Fruit fly (Drosophila melanogaster) whole organism, embryonic: ENCODE measurements around the gene dyw.

Source experiments
- Abd-B ChIP-seq: fragments of 200-800 bp; sonication (Bioruptor generic); optimal IDR thresholded peaks from 2 replicates; lab custom pipeline; 2018; ENCODE audit warnings: missing biosample characterization, mild to moderate bottlenecking, missing genetic modification characterization, moderate library complexity
- Atf3 ChIP-seq: fragments of 200-800 bp; sonication (Bioruptor generic); optimal IDR thresholded peaks from 3 replicates; lab custom pipeline; 2016; ENCODE audit warnings: missing biosample characterization, missing genetic modification characterization
- BEAF-32 ChIP-seq: fragments of 200-800 bp; sonication (Bioruptor generic); optimal IDR thresholded peaks from 3 replicates; lab custom pipeline; 2017; ENCODE audit warnings: missing biosample characterization, missing genetic modification characterization, mild to moderate bottlenecking, moderate library complexity, missing genetic modification reagents
- Blimp-1 ChIP-seq: fragments of 200-800 bp; sonication (Bioruptor generic); optimal IDR thresholded peaks from 3 replicates; lab custom pipeline; 2018; ENCODE audit warnings: missing biosample characterization, missing genetic modification characterization, mild to moderate bottlenecking, moderate library complexity, missing genetic modification reagents
- CG10959 ChIP-seq: fragments of 200-800 bp; sonication (Bioruptor generic); IDR thresholded peaks from 2 replicates; pipeline ENCODE4 v1.3.6; 2022; ENCODE audit warnings: missing biosample characterization, missing genetic modification characterization
- CG12299 ChIP-seq: fragments of 200-800 bp; sonication (Bioruptor generic); optimal IDR thresholded peaks from 2 replicates; lab custom pipeline; 2018; ENCODE audit warnings: missing biosample characterization, mild to moderate bottlenecking, missing genetic modification characterization
- CG13287 ChIP-seq: fragments of 200-800 bp; sonication (Bioruptor generic); IDR thresholded peaks from 2 replicates; pipeline ENCODE4 v1.3.6; 2022; ENCODE audit warnings: missing biosample characterization, missing genetic modification characterization; ENCODE audit not compliant: partially characterized antibody
- CG15601 ChIP-seq: fragments of 200-800 bp; sonication (Bioruptor generic); optimal IDR thresholded peaks from 3 replicates; lab custom pipeline; 2019; ENCODE audit warnings: missing biosample characterization, mild to moderate bottlenecking, missing genetic modification characterization, moderate library complexity
- CG15696 ChIP-seq: fragments of 200-800 bp; sonication (Bioruptor generic); optimal IDR thresholded peaks from 2 replicates; lab custom pipeline; 2019; ENCODE audit warnings: missing biosample characterization, mild to moderate bottlenecking, missing genetic modification characterization, moderate library complexity
- CG17361 ChIP-seq: fragments of 200-800 bp; sonication (Bioruptor generic); IDR thresholded peaks from 3 replicates; pipeline ENCODE4 v1.3.6; 2022; ENCODE audit warnings: missing biosample characterization, missing genetic modification characterization
- CG17829 ChIP-seq: fragments of 200-800 bp; optimal IDR thresholded peaks from 2 replicates; lab custom pipeline; 2019; ENCODE audit warnings: missing biosample characterization, mild to moderate bottlenecking, missing genetic modification characterization, moderate library complexity
- CG34422 ChIP-seq: fragments of 200-800 bp; sonication (Bioruptor generic); IDR thresholded peaks from 3 replicates; pipeline ENCODE4 v1.3.6; 2022; ENCODE audit warnings: missing biosample characterization, missing genetic modification characterization
- CG4707 ChIP-seq: fragments of 200-800 bp; sonication (Bioruptor generic); optimal IDR thresholded peaks from 2 replicates; lab custom pipeline; 2018; ENCODE audit warnings: missing biosample characterization, mild to moderate bottlenecking, missing genetic modification characterization, moderate library complexity
- CG4730 ChIP-seq: fragments of 200-800 bp; sonication (Bioruptor generic); IDR thresholded peaks from 2 replicates; pipeline ENCODE4 v1.3.6; 2022; ENCODE audit warnings: missing biosample characterization, missing genetic modification characterization
- CG5245 ChIP-seq: fragments of 200-800 bp; sonication (Bioruptor generic); optimal IDR thresholded peaks from 3 replicates; lab custom pipeline; 2016; ENCODE audit warnings: missing biosample characterization, missing genetic modification characterization
- CG6272 ChIP-seq: fragments of 200-800 bp; sonication (Bioruptor generic); IDR thresholded peaks from 2 replicates; pipeline ENCODE4 v1.3.6; 2022; ENCODE audit warnings: missing biosample characterization, missing genetic modification characterization
- CG6654 ChIP-seq: fragments of 200-800 bp; sonication (Bioruptor generic); optimal IDR thresholded peaks from 2 replicates; lab custom pipeline; 2017; ENCODE audit warnings: missing biosample characterization, mild to moderate bottlenecking, missing genetic modification characterization
- CG7745 ChIP-seq: fragments of 200-800 bp; sonication (Bioruptor generic); optimal IDR thresholded peaks from 2 replicates; lab custom pipeline; 2018; ENCODE audit warnings: missing biosample characterization, mild to moderate bottlenecking, missing genetic modification characterization, moderate library complexity
- CG8388 ChIP-seq: fragments of 200-800 bp; sonication (Bioruptor generic); optimal IDR thresholded peaks from 2 replicates; lab custom pipeline; 2019; ENCODE audit warnings: missing biosample characterization, mild to moderate bottlenecking, missing genetic modification characterization, moderate library complexity
- CG9876 ChIP-seq: fragments of 200-800 bp; sonication (Bioruptor generic); optimal IDR thresholded peaks from 2 replicates; lab custom pipeline; 2016; ENCODE audit warnings: missing biosample characterization, missing genetic modification characterization
- Camta ChIP-seq: fragments of 200-800 bp; sonication (Bioruptor generic); optimal IDR thresholded peaks from 2 replicates; lab custom pipeline; 2016; ENCODE audit warnings: missing biosample characterization, missing genetic modification characterization
- Elba2 ChIP-seq: fragments of 200-800 bp; sonication (Bioruptor generic); optimal IDR thresholded peaks from 3 replicates; lab custom pipeline; 2016; ENCODE audit warnings: missing biosample characterization, missing genetic modification characterization
- HLH4C ChIP-seq: fragments of 200-800 bp; sonication (Bioruptor generic); IDR thresholded peaks from 3 replicates; pipeline ENCODE4 v1.3.6; 2022; ENCODE audit warnings: missing biosample characterization, missing genetic modification characterization; ENCODE audit not compliant: partially characterized antibody
- MESR4 ChIP-seq: fragments of 200-800 bp; sonication (Bioruptor generic); optimal IDR thresholded peaks from 2 replicates; lab custom pipeline; 2018; ENCODE audit warnings: missing biosample characterization, mild to moderate bottlenecking, missing genetic modification characterization, moderate library complexity
- Nf-YA ChIP-seq: fragments of 200-800 bp; sonication (Bioruptor generic); IDR thresholded peaks from 2 replicates; pipeline ENCODE4 v1.3.6; 2022; ENCODE audit warnings: missing biosample characterization, missing genetic modification characterization
- PHDP ChIP-seq: fragments of 200-800 bp; sonication (Bioruptor generic); optimal IDR thresholded peaks from 3 replicates; lab custom pipeline; 2018; ENCODE audit warnings: missing biosample characterization, mild to moderate bottlenecking, missing genetic modification characterization, moderate library complexity
- Spps ChIP-seq: fragments of 200-800 bp; sonication (Bioruptor generic); optimal IDR thresholded peaks from 2 replicates; lab custom pipeline; 2018; ENCODE audit warnings: missing biosample characterization, mild to moderate bottlenecking, missing genetic modification characterization
- Sry-β ChIP-seq: fragments of 200-800 bp; sonication (Bioruptor generic); optimal IDR thresholded peaks from 2 replicates; lab custom pipeline; 2018; ENCODE audit warnings: missing biosample characterization, mild to moderate bottlenecking, missing genetic modification characterization, moderate library complexity
- abd-A ChIP-seq: fragments of 200-800 bp; sonication (Bioruptor generic); optimal IDR thresholded peaks from 3 replicates; lab custom pipeline; 2019; ENCODE audit warnings: missing biosample characterization, mild to moderate bottlenecking, missing genetic modification characterization, moderate library complexity
- al ChIP-seq: fragments of 200-800 bp; sonication (Bioruptor generic); IDR thresholded peaks from 2 replicates; pipeline ENCODE4 v1.3.6; 2022; ENCODE audit warnings: missing biosample characterization, missing genetic modification characterization
- amos ChIP-seq: fragments of 200-800 bp; sonication (Bioruptor generic); IDR thresholded peaks from 2 replicates; pipeline ENCODE4 v1.3.6; 2022; ENCODE audit warnings: missing biosample characterization, missing genetic modification characterization; ENCODE audit not compliant: partially characterized antibody
- ara ChIP-seq: fragments of 200-800 bp; sonication (Bioruptor generic); IDR thresholded peaks from 2 replicates; pipeline ENCODE4 v1.3.6; 2022; ENCODE audit warnings: missing biosample characterization, missing genetic modification characterization
- az2 ChIP-seq: fragments of 200-800 bp; sonication (Bioruptor generic); optimal IDR thresholded peaks from 3 replicates; lab custom pipeline; 2016; ENCODE audit warnings: missing biosample characterization, missing genetic modification characterization
- chif ChIP-seq, 2 experiments: fragments of 200-800 bp; sonication (Bioruptor generic); optimal IDR thresholded peaks; 3 replicates each; lab custom pipeline; 2016; ENCODE audit warnings: missing biosample characterization in 2 of 2, missing genetic modification characterization in 2 of 2
- ems ChIP-seq: fragments of 200-800 bp; sonication (Bioruptor generic); optimal IDR thresholded peaks from 3 replicates; lab custom pipeline; 2016; ENCODE audit warnings: missing biosample characterization, missing genetic modification characterization
- gro ChIP-seq: fragments of 200-800 bp; sonication (Bioruptor generic); optimal IDR thresholded peaks from 2 replicates; lab custom pipeline; 2016; ENCODE audit warnings: missing biosample characterization, missing genetic modification characterization
- ham ChIP-seq: fragments of 200-800 bp; sonication (Bioruptor generic); IDR thresholded peaks from 2 replicates; pipeline ENCODE4 v1.3.6; 2022; ENCODE audit warnings: missing biosample characterization, missing genetic modification characterization
- hth ChIP-seq: fragments of >200 bp; optimal IDR thresholded peaks from 2 replicates; lab custom pipeline; 2017; ENCODE audit warnings: inconsistent platforms
- jumu ChIP-seq: fragments of 200-800 bp; sonication (Bioruptor generic); optimal IDR thresholded peaks from 3 replicates; lab custom pipeline; 2016; ENCODE audit warnings: missing biosample characterization, missing genetic modification characterization
- kah ChIP-seq: fragments of 200-800 bp; sonication (Bioruptor generic); optimal IDR thresholded peaks from 2 replicates; lab custom pipeline; 2018; ENCODE audit warnings: missing biosample characterization, mild to moderate bottlenecking, missing genetic modification characterization
- ken ChIP-seq: fragments of 200-800 bp; sonication (Bioruptor generic); IDR thresholded peaks from 3 replicates; pipeline ENCODE4 v1.3.6; 2022; ENCODE audit warnings: missing biosample characterization, missing genetic modification characterization
- klu ChIP-seq: fragments of 200-800 bp; sonication (Bioruptor generic); IDR thresholded peaks from 2 replicates; pipeline ENCODE4 v1.3.6; 2022; ENCODE audit warnings: missing biosample characterization, missing genetic modification characterization
- knrl ChIP-seq: fragments of 200-800 bp; sonication (Bioruptor generic); IDR thresholded peaks from 3 replicates; pipeline ENCODE4 v1.3.6; 2022; ENCODE audit warnings: missing biosample characterization, missing genetic modification characterization; ENCODE audit not compliant: partially characterized antibody
- nau ChIP-seq: fragments of 200-800 bp; sonication (Bioruptor generic); optimal IDR thresholded peaks from 3 replicates; lab custom pipeline; 2017; ENCODE audit warnings: missing biosample characterization, mild to moderate bottlenecking, missing genetic modification characterization, missing genetic modification reagents
- sens-2 ChIP-seq: fragments of 200-800 bp; sonication (Bioruptor generic); IDR thresholded peaks from 2 replicates; pipeline ENCODE4 v1.3.6; 2022; ENCODE audit warnings: missing biosample characterization, missing genetic modification characterization
- sima ChIP-seq: fragments of 200-800 bp; sonication (Bioruptor generic); optimal IDR thresholded peaks from 2 replicates; lab custom pipeline; 2016; ENCODE audit warnings: missing biosample characterization, missing genetic modification characterization
- slbo ChIP-seq: fragments of 200-800 bp; sonication (Bioruptor generic); IDR thresholded peaks from 2 replicates; pipeline ENCODE4 v1.3.6; 2022; ENCODE audit warnings: missing biosample characterization, missing genetic modification characterization
- ssp ChIP-seq: fragments of 200-800 bp; sonication (Bioruptor generic); IDR thresholded peaks from 2 replicates; pipeline ENCODE4 v1.3.6; 2022; ENCODE audit warnings: missing biosample characterization, missing genetic modification characterization
- usp ChIP-seq: fragments of >200 bp; optimal IDR thresholded peaks from 2 replicates; lab custom pipeline; 2017; ENCODE audit warnings: missing biosample characterization, missing genetic modification characterization
- z ChIP-seq: fragments of 200-800 bp; sonication (Bioruptor generic); IDR thresholded peaks from 3 replicates; pipeline ENCODE4 v1.3.6; 2022; ENCODE audit warnings: missing biosample characterization, missing genetic modification characterization

The dyw gene

dm6 chrX:2693786-2694185 is at the start of gene dyw:
TSS of gene dyw (minus strand) at chrX:2693886.
- TF ChIP-seq CG6272 (GFP tag; lab: Robert Waterston, UW) (no peak), CG8388 (GFP tag; lab: Kevin White, UChicago) (no peak), Abd-B (GFP tag; lab: Kevin White, UChicago) (no peak), CG4707 (GFP tag; lab: Kevin White, UChicago) (no peak), Sry-β (no peak), CG10959 (no peak), klu (GFP tag; lab: Robert Waterston, UW) (no peak), nau (no peak), CG9876 (GFP tag; lab: Kevin White, UChicago) (no peak), al (GFP tag; lab: Robert Waterston, UW) (no peak), ham (GFP tag; lab: Robert Waterston, UW) (no peak), kah (GFP tag; lab: Kevin White, UChicago) (no peak), usp (GFP tag; lab: Kevin White, UChicago) (no peak), ssp (no peak), Camta (GFP tag; lab: Kevin White, UChicago) (no peak)

DNA sequence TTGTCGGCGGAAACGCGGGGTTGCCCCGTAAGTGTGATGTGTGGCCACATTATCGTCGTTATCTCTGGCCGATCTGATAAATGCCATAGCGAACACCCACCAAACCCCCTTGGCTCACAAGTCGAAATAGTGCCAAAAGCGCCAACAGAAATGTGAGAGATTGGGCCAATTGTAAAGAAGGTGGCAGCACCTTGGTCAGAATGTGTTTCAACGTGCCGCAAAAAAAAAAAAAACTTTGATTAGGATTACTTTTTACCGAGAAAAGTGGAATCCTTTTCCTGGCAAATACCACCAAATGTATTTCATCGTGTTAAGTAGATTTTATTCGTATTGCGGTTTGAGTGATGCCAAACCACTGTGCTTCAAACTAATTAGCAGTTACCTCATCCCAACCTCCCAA is 49.3 kb upstream of the dyw start:
- TF ChIP-seq CG17829 (tag; lab: Kevin White, UChicago): no peak
- TF ChIP-seq CG7745 (tag; lab: Kevin White, UChicago): no peak
- TF ChIP-seq jumu (GFP tag; lab: Kevin White, UChicago): peak; percentile 84
- TF ChIP-seq CG4730 (GFP tag; lab: Robert Waterston, UW): peak; percentile 83
- no peak for TF ChIP-seq knrl
- TF ChIP-seq CG5245 (GFP tag; lab: Kevin White, UChicago): peak; percentile 53
- peak; percentile 53 for TF ChIP-seq Blimp-1 (GFP tag; lab: Kevin White, UChicago)
- peak; percentile 18 for TF ChIP-seq CG12299 (tag; lab: Kevin White, UChicago)
- TF ChIP-seq CG34422 (GFP tag; lab: Robert Waterston, UW): peak; percentile 85
- TF ChIP-seq ems (GFP tag; lab: Kevin White, UChicago): peak; percentile 73
- TF ChIP-seq sima (GFP tag; lab: Kevin White, UChicago): peak; percentile 42
- no peak for TF ChIP-seq Spps (tag; lab: Kevin White, UChicago)
- peak; percentile 67 for TF ChIP-seq az2
- peak; percentile 72; the same call in 1 of the 2 replicates for TF ChIP-seq sens-2 (GFP tag; lab: Robert Waterston, UW)
- no peak for TF ChIP-seq CG15696 (tag; lab: Kevin White, UChicago)
- TF ChIP-seq CG15601 (tag; lab: Kevin White, UChicago): no peak
- TF ChIP-seq Atf3 (GFP tag; lab: Kevin White, UChicago): peak; percentile 47
- no peak for TF ChIP-seq amos (GFP tag; lab: Robert Waterston, UW)
- TF ChIP-seq Nf-YA: peak; percentile 70
- peak; percentile 88 for TF ChIP-seq gro (GFP tag; lab: Kevin White, UChicago)
- peak; percentile 31 for TF ChIP-seq CG6654 (GFP tag; lab: Kevin White, UChicago)
- TF ChIP-seq PHDP (tag; lab: Kevin White, UChicago): peak; percentile 79
- no peak for TF ChIP-seq Elba2 (GFP tag; lab: Kevin White, UChicago)
- TF ChIP-seq ara (GFP tag; lab: Robert Waterston, UW): peak; percentile 55; the same call in 1 of the 2 replicates
- TF ChIP-seq HLH4C: no peak
- TF ChIP-seq hth (lab: Kevin White, UChicago): no peak
- TF ChIP-seq z (GFP tag; lab: Robert Waterston, UW): no peak
- TF ChIP-seq CG17361 (GFP tag; lab: Robert Waterston, UW): peak; percentile 60; the same call in 2 of the 3 replicates
- TF ChIP-seq CG8388 (GFP tag; lab: Kevin White, UChicago): peak; percentile 16
- peak; percentile 84 for TF ChIP-seq ken (GFP tag; lab: Robert Waterston, UW)
- TF ChIP-seq abd-A (tag; lab: Kevin White, UChicago): no peak
- TF ChIP-seq slbo: peak; percentile 96
- TF ChIP-seq CG13287 (GFP tag; lab: Robert Waterston, UW): no peak
- peak; percentile 56 to 80 for TF ChIP-seq chif (GFP tag; optimal IDR thresholded peaks at IDR 0.05; lab: Kevin White, UChicago)
- no peak for TF ChIP-seq BEAF-32
- no peak for TF ChIP-seq MESR4 (GFP tag; lab: Kevin White, UChicago)
